Fruit fly (Drosophila melanogaster) whole organism, pupa: ENCODE data around the gene aqz.

ENCODE experiments used
- CG10348 ChIP-seq: fragments of 200-800 bp; sonication (Bioruptor generic); IDR thresholded peaks from 2 replicates; pipeline ENCODE4 v1.3.6; 2022; ENCODE audit warnings: missing biosample characterization, missing genetic modification characterization
- CG12605 ChIP-seq: fragments of 200-800 bp; sonication (Bioruptor generic); IDR thresholded peaks from 2 replicates; pipeline ENCODE4 v1.3.6; 2022; ENCODE audit warnings: missing biosample characterization, missing genetic modification characterization
- CG13204 ChIP-seq: fragments of 200-800 bp; sonication (Bioruptor generic); optimal IDR thresholded peaks from 2 replicates; lab custom pipeline; 2018; ENCODE audit warnings: missing biosample characterization, mild to moderate bottlenecking, missing genetic modification characterization, moderate library complexity
- CG34367 ChIP-seq: fragments of 200-800 bp; sonication (Bioruptor generic); optimal IDR thresholded peaks from 2 replicates; lab custom pipeline; 2018; ENCODE audit warnings: missing biosample characterization, mild to moderate bottlenecking, missing genetic modification characterization
- CG4496 ChIP-seq: fragments of 200-800 bp; sonication (Bioruptor generic); IDR thresholded peaks from 3 replicates; pipeline ENCODE4 v1.3.6; 2022; ENCODE audit warnings: missing biosample characterization, missing genetic modification characterization
- CG8159 ChIP-seq: fragments of 200-800 bp; sonication (Bioruptor generic); optimal IDR thresholded peaks from 3 replicates; lab custom pipeline; 2018; ENCODE audit warnings: missing biosample characterization, mild to moderate bottlenecking, missing genetic modification characterization, moderate library complexity
- Ets98B ChIP-seq: fragments of 200-800 bp; sonication (Bioruptor generic); IDR thresholded peaks from 2 replicates; pipeline ENCODE4 v1.3.6; 2022; ENCODE audit warnings: missing biosample characterization, missing genetic modification characterization
- Pif1A ChIP-seq: fragments of 200-800 bp; sonication (Bioruptor generic); optimal IDR thresholded peaks from 3 replicates; lab custom pipeline; 2016; ENCODE audit warnings: missing biosample characterization, missing genetic modification characterization
- rn ChIP-seq: fragments of 200-800 bp; sonication (Bioruptor generic); IDR thresholded peaks from 2 replicates; pipeline ENCODE4 v1.3.6; 2022; ENCODE audit warnings: missing biosample characterization, missing genetic modification characterization

DNA sequence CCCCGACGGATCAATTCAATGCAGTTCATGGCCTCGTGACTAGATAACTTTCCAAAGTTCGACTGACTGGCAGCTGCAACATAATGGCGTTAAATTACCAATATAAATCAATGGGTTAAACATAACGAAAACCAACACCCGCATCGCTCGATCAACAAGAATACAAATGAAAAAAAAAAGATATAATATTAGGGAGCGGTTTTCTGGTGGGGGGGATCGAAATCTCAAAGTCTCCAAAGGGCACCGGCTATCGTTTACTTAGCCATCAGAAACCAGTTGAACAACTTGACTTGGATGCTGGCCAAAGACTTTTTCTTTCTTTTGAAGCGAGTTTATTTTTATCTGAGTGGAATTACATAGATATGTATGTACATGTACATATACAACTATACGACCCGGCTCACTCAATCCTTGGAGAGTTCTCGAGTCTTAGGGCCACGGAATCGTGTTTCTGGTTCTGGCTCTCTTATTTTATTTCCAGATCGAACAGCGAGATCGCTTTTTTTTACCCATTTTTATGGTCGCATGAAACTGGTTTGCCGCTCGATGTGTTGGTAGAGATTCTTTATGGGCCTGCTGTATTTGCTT lies 34.2 kb upstream of the aqz start:
- TF ChIP-seq rn (GFP tag; lab: Robert Waterston, UW) (no peak), CG12605 (peak; percentile 62; the same call in 1 of the 2 replicates), CG10348 (GFP tag; lab: Robert Waterston, UW) (no peak), Pif1A (GFP tag; lab: Kevin White, UChicago) (no peak), CG34367 (tag; lab: Kevin White, UChicago) (peak; percentile 50), CG4496 (no peak), Ets98B (no peak), CG8159 (peak; percentile 36), CG13204 (GFP tag; lab: Kevin White, UChicago) (peak; percentile 63)
